Worm (Caenorhabditis elegans): ENCODE measurements around the gene C39H7.4.

DNA sequence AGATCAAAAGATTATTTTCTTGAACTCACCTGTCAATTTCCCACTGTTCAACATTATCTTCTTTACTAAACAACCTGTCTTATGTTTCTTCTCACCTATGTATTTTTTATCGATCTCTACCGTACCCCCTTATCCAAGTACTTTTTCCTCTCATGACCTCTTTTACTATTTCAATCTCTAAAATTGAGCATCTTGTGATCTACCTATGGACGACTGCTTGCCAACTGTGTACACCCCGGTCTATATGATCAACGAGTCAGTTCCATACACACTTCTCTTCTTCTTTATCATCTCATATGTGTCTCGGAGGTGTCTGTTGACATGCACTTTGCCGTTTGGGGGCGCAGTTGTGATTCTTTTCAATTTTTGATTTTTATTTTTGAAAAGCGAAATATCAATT lies 24.3 kb downstream of the C39H7.4 start:
- no peak for TF ChIP-seq nhr-237 (tag; optimal IDR thresholded peaks at IDR 0.05)
- peak; percentile 74 for TF ChIP-seq lin-14 (GFP tag; optimal IDR thresholded peaks at IDR 0.05)
- TF ChIP-seq lin-39 (tag; optimal IDR thresholded peaks at IDR 0.05) = no peak
- peak; percentile 64 for TF ChIP-seq nhr-77 (tag; optimal IDR thresholded peaks at IDR 0.05)
- no peak for TF ChIP-seq nhr-11 (tag; optimal IDR thresholded peaks at IDR 0.05)
- TF ChIP-seq mef-2 (tag; optimal IDR thresholded peaks at IDR 0.05) = no peak
- TF ChIP-seq unc-62 (GFP tag; optimal IDR thresholded peaks at IDR 0.05) = no peak
- peak; percentile 26 for TF ChIP-seq tbx-2 (tag; optimal IDR thresholded peaks at IDR 0.05)
- no peak for TF ChIP-seq lir-3 (tag; optimal IDR thresholded peaks at IDR 0.05; ENCODE audit: poor library complexity)
